Worm (Caenorhabditis elegans) whole organism, L4/young adult: Measurements from ENCODE around the gene mcm-6.

Source experiments
- W03F9.2 ChIP-seq: fragments of 150-350 bp; optimal IDR thresholded peaks from 2 replicates; lab custom pipeline; 2014; ENCODE audit warnings: missing biosample characterization, missing genetic modification characterization
- dao-5 ChIP-seq: sonication (generic microtip); optimal IDR thresholded peaks from 2 replicates; lab custom pipeline; 2016; ENCODE audit warnings: missing genotype, missing genetic modification characterization, moderate library complexity, missing compliant biosample characterization
- him-1 ChIP-seq: sonication (generic microtip); optimal IDR thresholded peaks from 2 replicates; lab custom pipeline; 2016; ENCODE audit warnings: missing genotype, missing genetic modification reagents, missing genetic modification characterization, missing compliant biosample characterization

DNA sequence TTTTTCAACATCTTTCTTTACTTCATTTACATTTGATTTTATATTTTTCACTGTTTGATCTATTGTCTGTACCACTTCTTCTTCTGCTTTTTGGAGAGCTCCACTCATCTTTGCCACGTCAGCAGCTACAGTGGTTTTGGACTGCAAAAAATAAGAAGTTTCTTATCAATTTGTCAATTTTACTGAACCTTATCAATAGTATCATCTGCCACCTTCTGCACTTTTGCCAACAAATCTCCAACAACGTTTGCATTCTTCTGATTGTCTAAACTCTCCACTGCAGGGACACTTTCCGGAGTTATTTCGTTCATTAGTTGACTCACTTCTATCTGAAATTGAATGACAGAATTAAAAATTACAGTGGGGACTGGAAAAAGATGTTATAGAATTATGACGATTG lies 7.4 kb upstream of the mcm-6 start:
- TF ChIP-seq him-1: no peak
- TF ChIP-seq W03F9.2: no peak
- TF ChIP-seq dao-5: no peak
